Fruit fly (Drosophila melanogaster) whole organism, embryonic: ENCODE data around the gene HemK2.

Experiments
- Abd-B ChIP-seq: fragments of 200-800 bp; sonication (Bioruptor generic); optimal IDR thresholded peaks from 2 replicates; lab custom pipeline; 2018; ENCODE audit warnings: missing biosample characterization, mild to moderate bottlenecking, missing genetic modification characterization, moderate library complexity
- BEAF-32 ChIP-seq: fragments of 200-800 bp; sonication (Bioruptor generic); optimal IDR thresholded peaks from 3 replicates; lab custom pipeline; 2017; ENCODE audit warnings: missing biosample characterization, missing genetic modification characterization, mild to moderate bottlenecking, moderate library complexity, missing genetic modification reagents
- Bgb ChIP-seq: fragments of 200-800 bp; sonication (Bioruptor generic); IDR thresholded peaks from 2 replicates; pipeline ENCODE4 v1.3.6; 2022; ENCODE audit warnings: missing biosample characterization, missing genetic modification characterization; ENCODE audit not compliant: partially characterized antibody
- CG10209 ChIP-seq: fragments of 200-800 bp; sonication (Bioruptor generic); optimal IDR thresholded peaks from 3 replicates; lab custom pipeline; 2017; ENCODE audit warnings: missing biosample characterization, mild to moderate bottlenecking, missing genetic modification characterization, missing genetic modification reagents
- CG10462 ChIP-seq: fragments of 200-800 bp; sonication (Bioruptor generic); optimal IDR thresholded peaks from 2 replicates; lab custom pipeline; 2016; ENCODE audit warnings: missing biosample characterization, missing genetic modification characterization
- CG10654 ChIP-seq: fragments of 200-800 bp; sonication (Bioruptor generic); optimal IDR thresholded peaks from 2 replicates; lab custom pipeline; 2016; ENCODE audit warnings: missing biosample characterization, missing genetic modification characterization
- CG12155 ChIP-seq: fragments of 200-800 bp; sonication (Bioruptor generic); optimal IDR thresholded peaks from 3 replicates; lab custom pipeline; 2016; ENCODE audit warnings: missing biosample characterization, missing genetic modification characterization
- CG12942 ChIP-seq: fragments of 200-800 bp; sonication (Bioruptor generic); optimal IDR thresholded peaks from 3 replicates; lab custom pipeline; 2016; ENCODE audit warnings: missing biosample characterization, missing genetic modification characterization
- CG14050 ChIP-seq: fragments of 200-800 bp; sonication (Bioruptor generic); IDR thresholded peaks from 3 replicates; pipeline ENCODE4 v1.3.6; 2022; ENCODE audit warnings: missing biosample characterization, missing genetic modification characterization
- CG15073 ChIP-seq: fragments of 200-800 bp; sonication (Bioruptor generic); optimal IDR thresholded peaks from 2 replicates; lab custom pipeline; 2016; ENCODE audit warnings: missing biosample characterization, missing genetic modification characterization
- CG15601 ChIP-seq: fragments of 200-800 bp; sonication (Bioruptor generic); optimal IDR thresholded peaks from 3 replicates; lab custom pipeline; 2019; ENCODE audit warnings: missing biosample characterization, mild to moderate bottlenecking, missing genetic modification characterization, moderate library complexity
- CG18011 ChIP-seq: fragments of 200-800 bp; sonication (Bioruptor generic); optimal IDR thresholded peaks from 2 replicates; lab custom pipeline; 2017; ENCODE audit warnings: missing biosample characterization, missing genetic modification characterization, mild to moderate bottlenecking, moderate library complexity, missing genotype
- CG2678 ChIP-seq: fragments of 200-800 bp; sonication (Bioruptor generic); optimal IDR thresholded peaks from 3 replicates; lab custom pipeline; 2019; ENCODE audit warnings: missing biosample characterization, mild to moderate bottlenecking, missing genetic modification characterization, moderate library complexity
- CG2712 ChIP-seq: fragments of 200-800 bp; optimal IDR thresholded peaks from 3 replicates; lab custom pipeline; 2019; ENCODE audit warnings: missing biosample characterization, mild to moderate bottlenecking, missing genetic modification characterization, moderate library complexity
- CG34422 ChIP-seq: fragments of 200-800 bp; sonication (Bioruptor generic); IDR thresholded peaks from 3 replicates; pipeline ENCODE4 v1.3.6; 2022; ENCODE audit warnings: missing biosample characterization, missing genetic modification characterization
- CG4328 ChIP-seq: fragments of 200-800 bp; sonication (Bioruptor generic); optimal IDR thresholded peaks from 3 replicates; lab custom pipeline; 2017; ENCODE audit warnings: missing biosample characterization, missing genetic modification reagents, missing genetic modification characterization
- CG4820 ChIP-seq: fragments of 200-800 bp; sonication (Bioruptor generic); optimal IDR thresholded peaks from 3 replicates; lab custom pipeline; 2016; ENCODE audit warnings: missing biosample characterization, missing genetic modification characterization
- CG6791 ChIP-seq: fragments of 200-800 bp; sonication (Bioruptor generic); IDR thresholded peaks from 3 replicates; pipeline ENCODE4 v1.3.6; 2022; ENCODE audit warnings: missing biosample characterization, missing genetic modification characterization; ENCODE audit not compliant: partially characterized antibody
- CG6813 ChIP-seq: fragments of 200-800 bp; sonication (Bioruptor generic); optimal IDR thresholded peaks from 2 replicates; lab custom pipeline; 2017; ENCODE audit warnings: missing biosample characterization, missing genetic modification characterization, mild to moderate bottlenecking, moderate library complexity, missing genetic modification reagents
- CG8290 ChIP-seq, 3 experiments: fragments of 200-800 bp; sonication (Bioruptor generic); optimal IDR thresholded peaks; 2 replicates each; lab custom pipeline; 2016 to 2019; ENCODE audit warnings: missing biosample characterization in 3 of 3, missing genetic modification characterization in 3 of 3, mild to moderate bottlenecking in 2 of 3, moderate library complexity in 1 of 3
- CoRest ChIP-seq: fragments of 200-800 bp; sonication (Bioruptor generic); optimal IDR thresholded peaks from 3 replicates; lab custom pipeline; 2018; ENCODE audit warnings: missing biosample characterization, mild to moderate bottlenecking, missing genetic modification characterization, moderate library complexity
- Dp ChIP-seq: fragments of 200-800 bp; sonication (Bioruptor generic); optimal IDR thresholded peaks from 2 replicates; lab custom pipeline; 2018; ENCODE audit warnings: missing biosample characterization, mild to moderate bottlenecking, missing genetic modification characterization, moderate library complexity
- Ets97D ChIP-seq: fragments of 200-800 bp; sonication (Bioruptor generic); optimal IDR thresholded peaks from 3 replicates; lab custom pipeline; 2016; ENCODE audit warnings: missing biosample characterization, missing genetic modification characterization
- H2.0 ChIP-seq: fragments of 200-800 bp; sonication (Bioruptor generic); IDR thresholded peaks from 2 replicates; pipeline ENCODE4 v1.3.6; 2022; ENCODE audit warnings: missing biosample characterization, missing genetic modification characterization
- HHEX ChIP-seq: fragments of 200-800 bp; sonication (Bioruptor generic); optimal IDR thresholded peaks from 3 replicates; lab custom pipeline; 2017; ENCODE audit warnings: missing biosample characterization, mild to moderate bottlenecking, missing genetic modification characterization, missing genetic modification reagents
- HLH4C ChIP-seq: fragments of 200-800 bp; sonication (Bioruptor generic); IDR thresholded peaks from 3 replicates; pipeline ENCODE4 v1.3.6; 2022; ENCODE audit warnings: missing biosample characterization, missing genetic modification characterization; ENCODE audit not compliant: partially characterized antibody
- Hsf ChIP-seq: fragments of 200-800 bp; sonication (Bioruptor generic); optimal IDR thresholded peaks from 3 replicates; lab custom pipeline; 2016; ENCODE audit warnings: missing biosample characterization, missing genetic modification characterization
- MESR4 ChIP-seq: fragments of 200-800 bp; sonication (Bioruptor generic); optimal IDR thresholded peaks from 2 replicates; lab custom pipeline; 2018; ENCODE audit warnings: missing biosample characterization, mild to moderate bottlenecking, missing genetic modification characterization, moderate library complexity
- Oli ChIP-seq: fragments of 200-800 bp; sonication (Bioruptor generic); optimal IDR thresholded peaks from 2 replicates; lab custom pipeline; 2018; ENCODE audit warnings: missing biosample characterization, mild to moderate bottlenecking, missing genetic modification characterization, moderate library complexity
- Optix ChIP-seq: fragments of 200-800 bp; sonication (Bioruptor generic); IDR thresholded peaks from 3 replicates; pipeline ENCODE4 v1.3.6; 2022; ENCODE audit warnings: missing biosample characterization, missing genetic modification characterization
- Trl ChIP-seq, 3 experiments: fragments of >200 bp in 2 of 3; fragments of 200-800 bp in 1 of 3; sonication (Bioruptor generic) in 1 of 3; optimal IDR thresholded peaks; 2 replicates in 1 of 3; 3 replicates in 2 of 3; lab custom pipeline; 2016 to 2017; ENCODE audit warnings: missing biosample characterization in 1 of 3, missing genetic modification characterization in 1 of 3
- bab2 ChIP-seq: fragments of 200-800 bp; sonication (Bioruptor generic); optimal IDR thresholded peaks from 2 replicates; lab custom pipeline; 2016; ENCODE audit warnings: missing biosample characterization, missing genetic modification characterization
- cg ChIP-seq: fragments of 200-800 bp; sonication (Bioruptor generic); optimal IDR thresholded peaks from 3 replicates; lab custom pipeline; 2019; ENCODE audit warnings: missing biosample characterization, mild to moderate bottlenecking, missing genetic modification characterization, moderate library complexity
- ci ChIP-seq: fragments of 200-800 bp; sonication (Bioruptor generic); IDR thresholded peaks from 3 replicates; pipeline ENCODE4 v1.3.6; 2022; ENCODE audit warnings: missing biosample characterization, missing genetic modification characterization
- da ChIP-seq: fragments of 200-800 bp; sonication (Bioruptor generic); optimal IDR thresholded peaks from 2 replicates; lab custom pipeline; 2016; ENCODE audit warnings: missing biosample characterization, missing genetic modification characterization
- danr ChIP-seq: fragments of 200-800 bp; sonication (Bioruptor generic); IDR thresholded peaks from 2 replicates; pipeline ENCODE4 v1.3.6; 2022; ENCODE audit warnings: missing biosample characterization, missing genetic modification characterization
- dmrt99B ChIP-seq: fragments of 200-800 bp; sonication (Bioruptor generic); optimal IDR thresholded peaks from 2 replicates; lab custom pipeline; 2018; ENCODE audit warnings: missing biosample characterization, mild to moderate bottlenecking, missing genetic modification characterization, moderate library complexity
- ewg ChIP-seq: fragments of 200-800 bp; sonication (Bioruptor generic); optimal IDR thresholded peaks from 3 replicates; lab custom pipeline; 2017; ENCODE audit warnings: mild to moderate bottlenecking, missing biosample characterization, missing genetic modification reagents, missing genetic modification characterization
- hth ChIP-seq: fragments of >200 bp; optimal IDR thresholded peaks from 2 replicates; lab custom pipeline; 2017; ENCODE audit warnings: inconsistent platforms
- inv ChIP-seq: fragments of 200-800 bp; sonication (Bioruptor generic); IDR thresholded peaks from 2 replicates; pipeline ENCODE4 v1.3.6; 2022; ENCODE audit warnings: missing biosample characterization, missing genetic modification characterization; ENCODE audit not compliant: partially characterized antibody
- klu ChIP-seq: fragments of 200-800 bp; sonication (Bioruptor generic); IDR thresholded peaks from 2 replicates; pipeline ENCODE4 v1.3.6; 2022; ENCODE audit warnings: missing biosample characterization, missing genetic modification characterization
- lilli ChIP-seq: fragments of 200-800 bp; sonication (Bioruptor generic); optimal IDR thresholded peaks from 3 replicates; lab custom pipeline; 2016; ENCODE audit warnings: missing biosample characterization, missing genetic modification characterization
- pfk ChIP-seq: fragments of 200-800 bp; sonication (Bioruptor generic); optimal IDR thresholded peaks from 2 replicates; lab custom pipeline; 2018; ENCODE audit warnings: missing biosample characterization, mild to moderate bottlenecking, missing genetic modification characterization, moderate library complexity
- phol ChIP-seq: fragments of 200-800 bp; sonication (Bioruptor generic); optimal IDR thresholded peaks from 3 replicates; lab custom pipeline; 2018; ENCODE audit warnings: missing biosample characterization, mild to moderate bottlenecking, missing genetic modification characterization, moderate library complexity
- pum ChIP-seq: fragments of 200-800 bp; sonication (Bioruptor generic); optimal IDR thresholded peaks from 2 replicates; lab custom pipeline; 2016; ENCODE audit warnings: missing biosample characterization, missing genetic modification characterization
- schlank ChIP-seq: fragments of 200-800 bp; sonication (Bioruptor generic); optimal IDR thresholded peaks from 2 replicates; lab custom pipeline; 2018; ENCODE audit warnings: missing biosample characterization, mild to moderate bottlenecking, missing genetic modification characterization
- sqz ChIP-seq: fragments of 200-800 bp; sonication (Bioruptor generic); optimal IDR thresholded peaks from 3 replicates; lab custom pipeline; 2018; ENCODE audit warnings: missing biosample characterization, mild to moderate bottlenecking, missing genetic modification characterization
- sr ChIP-seq: fragments of 200-800 bp; sonication (Bioruptor generic); IDR thresholded peaks from 3 replicates; pipeline ENCODE4 v1.3.6; 2022; ENCODE audit warnings: missing biosample characterization, missing genetic modification characterization
- ssp ChIP-seq: fragments of 200-800 bp; sonication (Bioruptor generic); IDR thresholded peaks from 2 replicates; pipeline ENCODE4 v1.3.6; 2022; ENCODE audit warnings: missing biosample characterization, missing genetic modification characterization
- zf30C ChIP-seq: fragments of 200-800 bp; sonication (Bioruptor generic); optimal IDR thresholded peaks from 3 replicates; lab custom pipeline; 2018; ENCODE audit warnings: missing biosample characterization, mild to moderate bottlenecking, missing genetic modification characterization

The HemK2 gene

DNA sequence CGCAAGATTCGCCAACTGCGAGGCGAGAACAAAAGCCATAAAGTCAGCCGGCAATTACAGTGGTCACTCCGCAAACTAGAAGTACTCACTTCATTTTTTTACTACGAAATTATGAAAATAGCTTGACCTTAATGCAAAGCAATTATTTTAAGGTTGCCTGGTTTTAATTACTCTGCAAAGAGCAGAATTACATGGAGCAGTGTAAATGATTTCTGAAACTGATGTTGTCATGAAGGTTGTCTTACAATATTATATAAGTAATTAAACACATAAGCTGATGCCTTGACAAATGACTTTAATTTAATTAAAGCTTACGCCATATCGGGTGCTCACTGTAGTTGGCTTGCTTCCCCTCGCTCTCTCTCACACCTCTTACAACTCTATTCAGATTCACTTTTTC, 25.3 kb downstream of the HemK2 start (continued):
- TF ChIP-seq CG2678: peak; percentile 73
- TF ChIP-seq schlank (tag; lab: Kevin White, UChicago): peak; percentile 29
- TF ChIP-seq sr: no peak
- peak; percentile 46 for TF ChIP-seq CG12155 (GFP tag; lab: Kevin White, UChicago)
- TF ChIP-seq lilli (GFP tag; lab: Kevin White, UChicago): peak; percentile 72
- peak; percentile 42 for TF ChIP-seq CG2712 (tag; lab: Kevin White, UChicago)
- TF ChIP-seq CG10209 (GFP tag; lab: Kevin White, UChicago): peak; percentile 50
- TF ChIP-seq CG6791: no peak
- TF ChIP-seq bab2: peak; percentile 12
- TF ChIP-seq dmrt99B (tag; lab: Kevin White, UChicago): no peak
- TF ChIP-seq CG6813: peak; percentile 2
- no peak for TF ChIP-seq zf30C (GFP tag; lab: Kevin White, UChicago)
- TF ChIP-seq Trl (optimal IDR thresholded peaks at IDR 0.05; lab: Kevin White, UChicago): no peak
- TF ChIP-seq Trl (GFP tag; optimal IDR thresholded peaks at IDR 0.05; lab: Kevin White, UChicago): no peak
- TF ChIP-seq ci (GFP tag; lab: Robert Waterston, UW): no peak
- TF ChIP-seq da (GFP tag; lab: Kevin White, UChicago): no peak
- no peak for TF ChIP-seq cg (GFP tag; lab: Kevin White, UChicago)
- TF ChIP-seq inv: no peak
- TF ChIP-seq sqz (GFP tag; lab: Kevin White, UChicago): no peak
- no peak for TF ChIP-seq CG34422
- no peak for TF ChIP-seq CG8290 (GFP tag; optimal IDR thresholded peaks at IDR 0.05; lab: Kevin White, UChicago)
- peak in 1 of 2 experiments; percentile 15 for TF ChIP-seq CG8290 (tag; optimal IDR thresholded peaks at IDR 0.05; lab: Kevin White, UChicago)
- no peak for TF ChIP-seq CG15601
- peak; percentile 11 for TF ChIP-seq CG18011 (GFP tag; lab: Kevin White, UChicago)
- TF ChIP-seq HLH4C (GFP tag; lab: Robert Waterston, UW): no peak
- peak; percentile 30 for TF ChIP-seq CG4820 (GFP tag; lab: Kevin White, UChicago)
- peak; percentile 24 for TF ChIP-seq Hsf (GFP tag; lab: Kevin White, UChicago)
- TF ChIP-seq CG4328 (GFP tag; lab: Kevin White, UChicago): no peak
- no peak for TF ChIP-seq MESR4
- no peak for TF ChIP-seq hth (lab: Kevin White, UChicago)
- TF ChIP-seq Abd-B (GFP tag; lab: Kevin White, UChicago): peak; percentile 41
- TF ChIP-seq ssp: 0 out of 2 replicates have a peak, but pooled peaks have one; percentile 9
- peak; percentile 56 for TF ChIP-seq CoRest (tag; lab: Kevin White, UChicago)
- no peak for TF ChIP-seq CG10462
- no peak for TF ChIP-seq H2.0 (GFP tag; lab: Robert Waterston, UW)
- no peak for TF ChIP-seq CG15073 (GFP tag; lab: Kevin White, UChicago)
- TF ChIP-seq Oli: peak; percentile 38
- no peak for TF ChIP-seq Optix
- peak; percentile 48 for TF ChIP-seq HHEX
- TF ChIP-seq pfk (GFP tag; lab: Kevin White, UChicago): no peak
- TF ChIP-seq Ets97D: no peak
- no peak for TF ChIP-seq pum
- TF ChIP-seq BEAF-32 (GFP tag; lab: Kevin White, UChicago): no peak
- TF ChIP-seq danr (GFP tag; lab: Robert Waterston, UW): no peak
- TF ChIP-seq ewg (GFP tag; lab: Kevin White, UChicago): no peak
- TF ChIP-seq CG14050 (GFP tag; lab: Robert Waterston, UW): no peak
- peak; percentile 28 for TF ChIP-seq phol (tag; lab: Kevin White, UChicago)
- TF ChIP-seq CG12942 (GFP tag; lab: Kevin White, UChicago): no peak
- TF ChIP-seq klu (GFP tag; lab: Robert Waterston, UW): no peak
- no peak for TF ChIP-seq Dp
- no peak for TF ChIP-seq CG10654 (GFP tag; lab: Kevin White, UChicago)
- TF ChIP-seq Bgb (GFP tag; lab: Robert Waterston, UW): no peak
